Fruit fly (Drosophila melanogaster) whole organism, embryonic: ENCODE data around the gene Tm1.

Experiments used
- Atf6 ChIP-seq: fragments of 200-800 bp; sonication (Bioruptor generic); IDR thresholded peaks from 2 replicates; pipeline ENCODE4 v1.3.6; 2022; ENCODE audit warnings: missing biosample characterization, missing genetic modification characterization
- Blimp-1 ChIP-seq: fragments of 200-800 bp; sonication (Bioruptor generic); optimal IDR thresholded peaks from 3 replicates; lab custom pipeline; 2018; ENCODE audit warnings: missing biosample characterization, missing genetic modification characterization, mild to moderate bottlenecking, moderate library complexity, missing genetic modification reagents
- Bteb2 ChIP-seq: fragments of 200-800 bp; sonication (Bioruptor generic); optimal IDR thresholded peaks from 2 replicates; lab custom pipeline; 2016; ENCODE audit warnings: missing biosample characterization, missing genetic modification characterization
- CG11504 ChIP-seq: fragments of 200-800 bp; sonication (Bioruptor generic); optimal IDR thresholded peaks from 3 replicates; lab custom pipeline; 2019; ENCODE audit warnings: missing biosample characterization, mild to moderate bottlenecking, missing genetic modification characterization, moderate library complexity
- CG12071 ChIP-seq: fragments of 200-800 bp; sonication (Bioruptor generic); optimal IDR thresholded peaks from 3 replicates; lab custom pipeline; 2018; ENCODE audit warnings: missing biosample characterization, mild to moderate bottlenecking, missing genetic modification characterization
- CG12236 ChIP-seq: fragments of 200-800 bp; sonication (Bioruptor generic); optimal IDR thresholded peaks from 2 replicates; lab custom pipeline; 2016; ENCODE audit warnings: missing biosample characterization, missing genetic modification characterization
- CG1233 ChIP-seq: fragments of 200-800 bp; sonication (Bioruptor generic); optimal IDR thresholded peaks from 4 replicates; lab custom pipeline; 2018; ENCODE audit warnings: missing biosample characterization, mild to moderate bottlenecking, missing genetic modification characterization
- CG12391 ChIP-seq: fragments of 200-800 bp; sonication (Bioruptor generic); optimal IDR thresholded peaks from 3 replicates; lab custom pipeline; 2018; ENCODE audit warnings: missing biosample characterization, mild to moderate bottlenecking, missing genetic modification characterization, moderate library complexity
- CG14441 ChIP-seq: fragments of 200-800 bp; sonication (Bioruptor generic); IDR thresholded peaks from 2 replicates; pipeline ENCODE4 v1.3.6; 2022; ENCODE audit warnings: missing biosample characterization, missing genetic modification characterization
- CG14965 ChIP-seq: fragments of 200-800 bp; sonication (Bioruptor generic); optimal IDR thresholded peaks from 2 replicates; lab custom pipeline; 2016; ENCODE audit warnings: missing biosample characterization, missing genetic modification characterization, borderline replicate concordance
- CG1603 ChIP-seq: fragments of 200-800 bp; sonication (Bioruptor generic); optimal IDR thresholded peaks from 2 replicates; lab custom pipeline; 2019; ENCODE audit warnings: missing biosample characterization, mild to moderate bottlenecking, missing genetic modification characterization, moderate library complexity
- CG17829 ChIP-seq: fragments of 200-800 bp; optimal IDR thresholded peaks from 2 replicates; lab custom pipeline; 2019; ENCODE audit warnings: missing biosample characterization, mild to moderate bottlenecking, missing genetic modification characterization, moderate library complexity
- CG2116 ChIP-seq: fragments of 200-800 bp; sonication (Bioruptor generic); optimal IDR thresholded peaks from 3 replicates; lab custom pipeline; 2018; ENCODE audit warnings: missing biosample characterization, mild to moderate bottlenecking, missing genetic modification characterization
- CG2889 ChIP-seq: fragments of 200-800 bp; sonication (Bioruptor generic); IDR thresholded peaks from 3 replicates; pipeline ENCODE4 v1.3.6; 2022; ENCODE audit warnings: missing biosample characterization, missing genetic modification characterization
- CG31388 ChIP-seq: fragments of 200-800 bp; sonication (Bioruptor generic); optimal IDR thresholded peaks from 2 replicates; lab custom pipeline; 2016; ENCODE audit warnings: missing biosample characterization, missing genetic modification characterization
- CG32532 ChIP-seq: fragments of 200-800 bp; sonication (Bioruptor generic); IDR thresholded peaks from 2 replicates; pipeline ENCODE4 v1.3.6; 2022; ENCODE audit warnings: missing biosample characterization, missing genetic modification characterization
- CG34224 ChIP-seq: fragments of 200-800 bp; sonication (Bioruptor generic); IDR thresholded peaks from 3 replicates; pipeline ENCODE4 v1.3.6; 2022; ENCODE audit warnings: missing biosample characterization, missing genetic modification characterization; ENCODE audit not compliant: partially characterized antibody
- CG3838 ChIP-seq: fragments of 200-800 bp; sonication (Bioruptor generic); optimal IDR thresholded peaks from 3 replicates; lab custom pipeline; 2016; ENCODE audit warnings: missing biosample characterization, missing genetic modification characterization
- CG43689 ChIP-seq: fragments of 200-800 bp; sonication (Bioruptor generic); IDR thresholded peaks from 2 replicates; pipeline ENCODE4 v1.3.6; 2022; ENCODE audit warnings: missing biosample characterization, missing genetic modification characterization
- CG7271 ChIP-seq: fragments of 200-800 bp; sonication (Bioruptor generic); optimal IDR thresholded peaks from 2 replicates; lab custom pipeline; 2018; ENCODE audit warnings: missing biosample characterization, mild to moderate bottlenecking, missing genetic modification characterization, moderate library complexity
- CG7839 ChIP-seq: fragments of 200-800 bp; sonication (Bioruptor generic); optimal IDR thresholded peaks from 3 replicates; lab custom pipeline; 2018; ENCODE audit warnings: missing biosample characterization, mild to moderate bottlenecking, missing genetic modification characterization, moderate library complexity
- CG9797 ChIP-seq: fragments of 200-800 bp; sonication (Bioruptor generic); optimal IDR thresholded peaks from 3 replicates; lab custom pipeline; 2018; ENCODE audit warnings: missing biosample characterization, mild to moderate bottlenecking, missing genetic modification characterization
- CG9876 ChIP-seq: fragments of 200-800 bp; sonication (Bioruptor generic); optimal IDR thresholded peaks from 2 replicates; lab custom pipeline; 2016; ENCODE audit warnings: missing biosample characterization, missing genetic modification characterization
- Drgx ChIP-seq: fragments of 200-800 bp; sonication (Bioruptor generic); IDR thresholded peaks from 2 replicates; pipeline ENCODE4 v1.3.6; 2022; ENCODE audit warnings: missing biosample characterization, missing genetic modification characterization
- Gug ChIP-seq: fragments of 200-800 bp; sonication (Bioruptor generic); IDR thresholded peaks from 4 replicates; pipeline ENCODE4 v1.3.6; 2022; ENCODE audit warnings: missing biosample characterization, missing genetic modification characterization
- H15 ChIP-seq: fragments of 200-800 bp; sonication (Bioruptor generic); IDR thresholded peaks from 3 replicates; pipeline ENCODE4 v1.3.6; 2022; ENCODE audit warnings: missing biosample characterization, missing genetic modification characterization
- HLH3B ChIP-seq: fragments of 200-800 bp; sonication (Bioruptor generic); IDR thresholded peaks from 2 replicates; pipeline ENCODE4 v1.3.6; 2022; ENCODE audit warnings: missing biosample characterization, missing genetic modification characterization
- Kr ChIP-seq: fragments of 200-800 bp; sonication (Bioruptor generic); optimal IDR thresholded peaks from 2 replicates; lab custom pipeline; 2017; ENCODE audit warnings: missing biosample characterization, mild to moderate bottlenecking, missing genetic modification characterization
- Lim3 ChIP-seq: fragments of 200-800 bp; sonication (Bioruptor generic); IDR thresholded peaks from 2 replicates; pipeline ENCODE4 v1.3.6; 2022; ENCODE audit warnings: missing biosample characterization, missing genetic modification characterization
- Rx ChIP-seq: fragments of 200-800 bp; sonication (Bioruptor generic); IDR thresholded peaks from 2 replicates; pipeline ENCODE4 v1.3.6; 2022; ENCODE audit warnings: missing biosample characterization, missing genetic modification characterization
- Sry-δ ChIP-seq: fragments of 200-800 bp; sonication (Bioruptor generic); optimal IDR thresholded peaks from 2 replicates; lab custom pipeline; 2016; ENCODE audit warnings: missing biosample characterization, missing genetic modification characterization
- Stat92E ChIP-seq, 3 experiments: fragments of >200 bp in 2 of 3; fragments of 200-800 bp in 1 of 3; sonication (Bioruptor generic) in 1 of 3; optimal IDR thresholded peaks; 2 replicates each; lab custom pipeline; 2017 to 2019; ENCODE audit warnings: missing biosample characterization in 3 of 3, missing genetic modification characterization in 3 of 3, mild to moderate bottlenecking in 1 of 3, moderate library complexity in 1 of 3
- Taf1 ChIP-seq: fragments of 200-800 bp; sonication (Bioruptor generic); IDR thresholded peaks from 2 replicates; pipeline ENCODE4 v1.3.6; 2022; ENCODE audit warnings: missing biosample characterization, missing genetic modification characterization
- abd-A ChIP-seq: fragments of 200-800 bp; sonication (Bioruptor generic); optimal IDR thresholded peaks from 3 replicates; lab custom pipeline; 2019; ENCODE audit warnings: missing biosample characterization, mild to moderate bottlenecking, missing genetic modification characterization, moderate library complexity
- ap ChIP-seq: fragments of 200-800 bp; sonication (Bioruptor generic); IDR thresholded peaks from 2 replicates; pipeline ENCODE4 v1.3.6; 2022; ENCODE audit warnings: missing biosample characterization, missing genetic modification characterization
- cad ChIP-seq: fragments of >200 bp; optimal IDR thresholded peaks from 2 replicates; lab custom pipeline; 2017; ENCODE audit warnings: missing biosample characterization, missing genetic modification characterization
- cas ChIP-seq: fragments of 200-800 bp; sonication (Bioruptor generic); IDR thresholded peaks from 2 replicates; pipeline ENCODE4 v1.3.6; 2022; ENCODE audit warnings: missing biosample characterization, missing genetic modification characterization
- chm ChIP-seq: fragments of 200-800 bp; sonication (Bioruptor generic); IDR thresholded peaks from 2 replicates; pipeline ENCODE4 v1.3.6; 2022; ENCODE audit warnings: missing biosample characterization, missing genetic modification characterization
- da ChIP-seq: fragments of 200-800 bp; sonication (Bioruptor generic); optimal IDR thresholded peaks from 2 replicates; lab custom pipeline; 2016; ENCODE audit warnings: missing biosample characterization, missing genetic modification characterization
- fd3F ChIP-seq: fragments of 200-800 bp; sonication (Bioruptor generic); optimal IDR thresholded peaks from 2 replicates; lab custom pipeline; 2018; ENCODE audit warnings: missing biosample characterization, mild to moderate bottlenecking, missing genetic modification characterization, moderate library complexity
- ind ChIP-seq: fragments of 200-800 bp; sonication (Bioruptor generic); optimal IDR thresholded peaks from 3 replicates; lab custom pipeline; 2016; ENCODE audit warnings: missing biosample characterization, missing genetic modification characterization
- lab ChIP-seq: fragments of 200-800 bp; sonication (Bioruptor generic); optimal IDR thresholded peaks from 3 replicates; lab custom pipeline; 2017; ENCODE audit warnings: missing biosample characterization, missing genetic modification characterization, mild to moderate bottlenecking, moderate library complexity, missing genetic modification reagents
- lola ChIP-seq, 3 experiments: fragments of >200 bp in 2 of 3; fragments of 200-800 bp in 1 of 3; sonication (Bioruptor generic) in 1 of 3; optimal IDR thresholded peaks; 2 replicates each; lab custom pipeline; 2017 to 2019; ENCODE audit warnings: missing biosample characterization in 3 of 3, missing genetic modification characterization in 3 of 3, mild to moderate bottlenecking in 1 of 3, moderate library complexity in 1 of 3
- mirr ChIP-seq: fragments of 200-800 bp; sonication (Bioruptor generic); optimal IDR thresholded peaks from 3 replicates; lab custom pipeline; 2018; ENCODE audit warnings: missing biosample characterization, mild to moderate bottlenecking, missing genetic modification characterization
- nerfin-2 ChIP-seq: fragments of 200-800 bp; sonication (Bioruptor generic); IDR thresholded peaks from 2 replicates; pipeline ENCODE4 v1.3.6; 2022; ENCODE audit warnings: missing biosample characterization, missing genetic modification characterization; ENCODE audit not compliant: partially characterized antibody
- stc ChIP-seq: fragments of 200-800 bp; sonication (Bioruptor generic); IDR thresholded peaks from 2 replicates; pipeline ENCODE4 v1.3.6; 2022; ENCODE audit warnings: missing biosample characterization, missing genetic modification characterization
- stwl ChIP-seq: fragments of 200-800 bp; sonication (Bioruptor generic); optimal IDR thresholded peaks from 3 replicates; lab custom pipeline; 2018; ENCODE audit warnings: missing biosample characterization, mild to moderate bottlenecking, missing genetic modification characterization, moderate library complexity
- sug ChIP-seq: fragments of 200-800 bp; optimal IDR thresholded peaks from 2 replicates; lab custom pipeline; 2019; ENCODE audit warnings: missing biosample characterization, mild to moderate bottlenecking, missing genetic modification characterization, moderate library complexity
- toy ChIP-seq: fragments of 200-800 bp; sonication (Bioruptor generic); IDR thresholded peaks from 2 replicates; pipeline ENCODE4 v1.3.6; 2022; ENCODE audit warnings: missing biosample characterization, missing genetic modification characterization
- vnd ChIP-seq: fragments of 200-800 bp; sonication (Bioruptor generic); IDR thresholded peaks from 3 replicates; pipeline ENCODE4 v1.3.6; 2022; ENCODE audit warnings: missing biosample characterization, missing genetic modification characterization; ENCODE audit not compliant: partially characterized antibody

Gene Tm1

dm6 chr3R:15292241-15293004 lies 14.4 kb downstream of the Tm1 start (continued):
- TF ChIP-seq CG9797 (GFP tag; lab: Kevin White, UChicago) (no peak), Kr (no peak), stc (GFP tag; lab: Robert Waterston, UW) (no peak), chm (GFP tag; lab: Robert Waterston, UW) (no peak), stwl (tag; lab: Kevin White, UChicago) (no peak), CG11504 (tag; lab: Kevin White, UChicago) (peak; percentile 32), Atf6 (GFP tag; lab: Robert Waterston, UW) (no peak), Blimp-1 (GFP tag; lab: Kevin White, UChicago) (peak; percentile 12), CG12071 (GFP tag; lab: Kevin White, UChicago) (no peak), sug (tag; lab: Kevin White, UChicago) (peak; percentile 48), cad (GFP tag; lab: Kevin White, UChicago) (no peak), toy (no peak), CG14965 (GFP tag; lab: Kevin White, UChicago) (no peak), Bteb2 (peak; percentile 4), Drgx (GFP tag; lab: Robert Waterston, UW) (no peak), da (GFP tag; lab: Kevin White, UChicago) (no peak), CG9876 (GFP tag; lab: Kevin White, UChicago) (peak; percentile 2), CG2116 (GFP tag; lab: Kevin White, UChicago) (no peak), CG43689 (GFP tag; lab: Robert Waterston, UW) (no peak), CG32532 (no peak), CG7271 (tag; lab: Kevin White, UChicago) (no peak), CG7839 (peak; percentile 37), nerfin-2 (no peak), CG3838 (no peak), HLH3B (GFP tag; lab: Robert Waterston, UW) (no peak), CG34224 (GFP tag; lab: Robert Waterston, UW) (no peak), Sry-δ (no peak), CG1233 (GFP tag; lab: Kevin White, UChicago) (no peak), ap (no peak), lola (GFP tag; optimal IDR thresholded peaks at IDR 0.05; lab: Kevin White, UChicago) (no peak), CG1603 (peak; percentile 35), cas (no peak), Stat92E (GFP tag; optimal IDR thresholded peaks at IDR 0.05; lab: Kevin White, UChicago) (no peak), CG12391 (no peak), Rx (GFP tag; lab: Robert Waterston, UW) (no peak), CG31388 (GFP tag; lab: Kevin White, UChicago) (no peak), CG2889 (GFP tag; lab: Robert Waterston, UW) (no peak), ind (no peak), abd-A (tag; lab: Kevin White, UChicago) (peak; percentile 30), CG12236 (GFP tag; lab: Kevin White, UChicago) (no peak), Lim3 (GFP tag; lab: Robert Waterston, UW) (no peak), fd3F (GFP tag; lab: Kevin White, UChicago) (no peak), CG14441 (no peak), Taf1 (no peak), CG17829 (tag; lab: Kevin White, UChicago) (peak; percentile 9), Gug (GFP tag; lab: Robert Waterston, UW) (peak; percentile 54; the same call in 1 of the 4 replicates), mirr (GFP tag; lab: Kevin White, UChicago) (peak; percentile 58), H15 (GFP tag; lab: Robert Waterston, UW) (no peak), vnd (GFP tag; lab: Robert Waterston, UW) (no peak), lab (GFP tag; lab: Kevin White, UChicago) (peak; percentile 45)
